Fruit fly (Drosophila melanogaster) whole organism, embryonic: ENCODE results near the gene fkh.

Source experiments
- Abd-B ChIP-seq: fragments of 200-800 bp; sonication (Bioruptor generic); optimal IDR thresholded peaks from 2 replicates; lab custom pipeline; 2018; ENCODE audit warnings: missing biosample characterization, mild to moderate bottlenecking, missing genetic modification characterization, moderate library complexity
- Aef1 ChIP-seq: fragments of 200-800 bp; sonication (Bioruptor generic); IDR thresholded peaks from 3 replicates; pipeline ENCODE4 v1.3.6; 2022; ENCODE audit warnings: missing biosample characterization, missing genetic modification characterization
- BEAF-32 ChIP-seq: fragments of 200-800 bp; sonication (Bioruptor generic); optimal IDR thresholded peaks from 3 replicates; lab custom pipeline; 2017; ENCODE audit warnings: missing biosample characterization, missing genetic modification characterization, mild to moderate bottlenecking, moderate library complexity, missing genetic modification reagents
- Bdp1 ChIP-seq: fragments of 200-800 bp; sonication (Bioruptor generic); optimal IDR thresholded peaks from 3 replicates; lab custom pipeline; 2016; ENCODE audit warnings: missing biosample characterization, missing genetic modification characterization
- Bteb2 ChIP-seq: fragments of 200-800 bp; sonication (Bioruptor generic); optimal IDR thresholded peaks from 2 replicates; lab custom pipeline; 2016; ENCODE audit warnings: missing biosample characterization, missing genetic modification characterization
- CG10147 ChIP-seq: fragments of 200-800 bp; sonication (Bioruptor generic); optimal IDR thresholded peaks from 2 replicates; lab custom pipeline; 2019; ENCODE audit warnings: missing biosample characterization, mild to moderate bottlenecking, missing genetic modification characterization, moderate library complexity
- CG12236 ChIP-seq: fragments of 200-800 bp; sonication (Bioruptor generic); optimal IDR thresholded peaks from 2 replicates; lab custom pipeline; 2016; ENCODE audit warnings: missing biosample characterization, missing genetic modification characterization
- CG13624 ChIP-seq: fragments of 200-800 bp; sonication (Bioruptor generic); optimal IDR thresholded peaks from 2 replicates; lab custom pipeline; 2016; ENCODE audit warnings: missing biosample characterization, missing genetic modification characterization
- CG15269 ChIP-seq: fragments of 200-800 bp; sonication (Bioruptor generic); optimal IDR thresholded peaks from 2 replicates; lab custom pipeline; 2018; ENCODE audit warnings: missing biosample characterization, mild to moderate bottlenecking, missing genetic modification characterization, moderate library complexity
- CG18262 ChIP-seq: fragments of 200-800 bp; optimal IDR thresholded peaks from 3 replicates; lab custom pipeline; 2019; ENCODE audit warnings: missing biosample characterization, mild to moderate bottlenecking, missing genetic modification characterization, moderate library complexity
- CG1832 ChIP-seq: fragments of 200-800 bp; sonication (Bioruptor generic); optimal IDR thresholded peaks from 2 replicates; lab custom pipeline; 2017; ENCODE audit warnings: missing biosample characterization, mild to moderate bottlenecking, missing genetic modification characterization, inconsistent platforms
- CG18619 ChIP-seq: fragments of 200-800 bp; sonication (Bioruptor generic); optimal IDR thresholded peaks from 3 replicates; lab custom pipeline; 2017; ENCODE audit warnings: missing biosample characterization, mild to moderate bottlenecking, missing genetic modification characterization
- CG31224 ChIP-seq: fragments of 200-800 bp; sonication (Bioruptor generic); IDR thresholded peaks from 2 replicates; pipeline ENCODE4 v1.3.6; 2022; ENCODE audit warnings: missing biosample characterization, missing genetic modification characterization
- CG32772 ChIP-seq: fragments of 200-800 bp; sonication (Bioruptor generic); IDR thresholded peaks from 2 replicates; pipeline ENCODE4 v1.3.6; 2022; ENCODE audit warnings: missing biosample characterization, missing genetic modification characterization
- CG33213 ChIP-seq: fragments of 200-800 bp; sonication (Bioruptor generic); optimal IDR thresholded peaks from 3 replicates; lab custom pipeline; 2016; ENCODE audit warnings: missing biosample characterization, missing genetic modification characterization
- CG34224 ChIP-seq: fragments of 200-800 bp; sonication (Bioruptor generic); IDR thresholded peaks from 3 replicates; pipeline ENCODE4 v1.3.6; 2022; ENCODE audit warnings: missing biosample characterization, missing genetic modification characterization; ENCODE audit not compliant: partially characterized antibody
- CG3726 ChIP-seq: fragments of 200-800 bp; sonication (Bioruptor generic); IDR thresholded peaks from 3 replicates; pipeline ENCODE4, ENCODE4 v1.3.6; 2022; ENCODE audit warnings: missing biosample characterization, missing genetic modification characterization
- CG3995 ChIP-seq: fragments of 200-800 bp; sonication (Bioruptor generic); optimal IDR thresholded peaks from 3 replicates; lab custom pipeline; 2016; ENCODE audit warnings: missing biosample characterization, missing genetic modification characterization
- CG4360 ChIP-seq: fragments of 200-800 bp; sonication (Bioruptor generic); IDR thresholded peaks from 2 replicates; pipeline ENCODE4 v1.3.6; 2022; ENCODE audit warnings: missing biosample characterization, missing genetic modification characterization
- CG4707 ChIP-seq: fragments of 200-800 bp; sonication (Bioruptor generic); optimal IDR thresholded peaks from 2 replicates; lab custom pipeline; 2018; ENCODE audit warnings: missing biosample characterization, mild to moderate bottlenecking, missing genetic modification characterization, moderate library complexity
- CG6254 ChIP-seq: fragments of 200-800 bp; sonication (Bioruptor generic); optimal IDR thresholded peaks from 3 replicates; lab custom pipeline; 2017; ENCODE audit warnings: mild to moderate bottlenecking, missing biosample characterization, missing genetic modification reagents, missing genetic modification characterization
- CG6654 ChIP-seq: fragments of 200-800 bp; sonication (Bioruptor generic); optimal IDR thresholded peaks from 2 replicates; lab custom pipeline; 2017; ENCODE audit warnings: missing biosample characterization, mild to moderate bottlenecking, missing genetic modification characterization
- CG7963 ChIP-seq: fragments of 200-800 bp; sonication (Bioruptor generic); IDR thresholded peaks from 3 replicates; pipeline ENCODE4 v1.3.6; 2022; ENCODE audit warnings: missing biosample characterization, missing genetic modification characterization; ENCODE audit not compliant: partially characterized antibody
- CG9437 ChIP-seq: fragments of 200-800 bp; sonication (Bioruptor generic); optimal IDR thresholded peaks from 2 replicates; lab custom pipeline; 2018; ENCODE audit warnings: missing biosample characterization, mild to moderate bottlenecking, missing genetic modification characterization
- CTCF ChIP-seq: fragments of 200-800 bp; sonication (Bioruptor generic); optimal IDR thresholded peaks from 2 replicates; lab custom pipeline; 2017; ENCODE audit warnings: missing biosample characterization, mild to moderate bottlenecking, missing genetic modification characterization, moderate library complexity
- Camta ChIP-seq: fragments of 200-800 bp; sonication (Bioruptor generic); optimal IDR thresholded peaks from 2 replicates; lab custom pipeline; 2016; ENCODE audit warnings: missing biosample characterization, missing genetic modification characterization
- D ChIP-seq, 2 experiments: fragments of 200-800 bp in 1 of 2; fragments of >200 bp in 1 of 2; sonication (Bioruptor generic) in 1 of 2; optimal IDR thresholded peaks; 2 replicates in 1 of 2; 3 replicates in 1 of 2; lab custom pipeline; 2017; ENCODE audit warnings: mild to moderate bottlenecking in 1 of 2, missing biosample characterization in 1 of 2, missing genetic modification characterization in 1 of 2, missing genetic modification reagents in 1 of 2
- Dek ChIP-seq: fragments of 200-800 bp; sonication (Bioruptor generic); optimal IDR thresholded peaks from 3 replicates; lab custom pipeline; 2019; ENCODE audit warnings: missing biosample characterization, mild to moderate bottlenecking, missing genetic modification characterization, moderate library complexity
- Dll ChIP-seq: fragments of 200-800 bp; sonication (Bioruptor generic); IDR thresholded peaks from 4 replicates; pipeline ENCODE4 v1.3.6; 2022; ENCODE audit warnings: missing biosample characterization, missing genetic modification characterization; ENCODE audit not compliant: partially characterized antibody
- HLH4C ChIP-seq: fragments of 200-800 bp; sonication (Bioruptor generic); IDR thresholded peaks from 3 replicates; pipeline ENCODE4 v1.3.6; 2022; ENCODE audit warnings: missing biosample characterization, missing genetic modification characterization; ENCODE audit not compliant: partially characterized antibody
- Hr51 ChIP-seq, 2 experiments: fragments of 200-800 bp; sonication (Bioruptor generic); optimal IDR thresholded peaks; 2 replicates in 1 of 2; 3 replicates in 1 of 2; lab custom pipeline; 2016 to 2018; ENCODE audit warnings: missing biosample characterization in 2 of 2, missing genetic modification characterization in 2 of 2, mild to moderate bottlenecking in 1 of 2, moderate library complexity in 1 of 2
- Meics ChIP-seq: fragments of 200-800 bp; sonication (Bioruptor generic); optimal IDR thresholded peaks from 2 replicates; lab custom pipeline; 2017; ENCODE audit warnings: missing biosample characterization, mild to moderate bottlenecking, missing genetic modification characterization
- Nf-YC ChIP-seq: fragments of 200-800 bp; optimal IDR thresholded peaks from 3 replicates; lab custom pipeline; 2019; ENCODE audit warnings: missing biosample characterization, mild to moderate bottlenecking, missing genetic modification characterization, moderate library complexity
- Sox102F ChIP-seq: fragments of 200-800 bp; sonication (Bioruptor generic); optimal IDR thresholded peaks from 2 replicates; lab custom pipeline; 2018; ENCODE audit warnings: missing biosample characterization, mild to moderate bottlenecking, missing genetic modification characterization, moderate library complexity
- Spps ChIP-seq: fragments of 200-800 bp; sonication (Bioruptor generic); optimal IDR thresholded peaks from 2 replicates; lab custom pipeline; 2018; ENCODE audit warnings: missing biosample characterization, mild to moderate bottlenecking, missing genetic modification characterization
- ac ChIP-seq: fragments of 200-800 bp; sonication (Bioruptor generic); optimal IDR thresholded peaks from 3 replicates; lab custom pipeline; 2017; ENCODE audit warnings: missing biosample characterization, mild to moderate bottlenecking, missing genetic modification characterization
- corto ChIP-seq: fragments of 200-800 bp; sonication (Bioruptor generic); optimal IDR thresholded peaks from 2 replicates; lab custom pipeline; 2016; ENCODE audit warnings: missing biosample characterization, mild to moderate bottlenecking, missing genetic modification characterization, moderate library complexity
- gsb-n ChIP-seq: fragments of 200-800 bp; sonication (Bioruptor generic); optimal IDR thresholded peaks from 3 replicates; lab custom pipeline; 2018; ENCODE audit warnings: missing biosample characterization, mild to moderate bottlenecking, missing genetic modification characterization
- lmd ChIP-seq: fragments of 200-800 bp; sonication (Bioruptor generic); IDR thresholded peaks from 2 replicates; pipeline ENCODE4 v1.3.6; 2022; ENCODE audit warnings: missing biosample characterization, missing genetic modification characterization
- odd ChIP-seq: fragments of 200-800 bp; sonication (Bioruptor generic); optimal IDR thresholded peaks from 2 replicates; lab custom pipeline; 2017; ENCODE audit warnings: missing biosample characterization, mild to moderate bottlenecking, missing genetic modification characterization
- onecut ChIP-seq: fragments of 200-800 bp; sonication (Bioruptor generic); IDR thresholded peaks from 2 replicates; pipeline ENCODE4 v1.3.6; 2022; ENCODE audit warnings: missing biosample characterization, missing genetic modification characterization
- pfk ChIP-seq: fragments of 200-800 bp; sonication (Bioruptor generic); optimal IDR thresholded peaks from 2 replicates; lab custom pipeline; 2018; ENCODE audit warnings: missing biosample characterization, mild to moderate bottlenecking, missing genetic modification characterization, moderate library complexity
- pita ChIP-seq: fragments of 200-800 bp; sonication (Bioruptor generic); optimal IDR thresholded peaks from 2 replicates; lab custom pipeline; 2017; ENCODE audit warnings: missing biosample characterization, mild to moderate bottlenecking, missing genetic modification characterization
- sc ChIP-seq, 3 experiments: fragments of >200 bp in 2 of 3; fragments of 200-800 bp in 1 of 3; sonication (Bioruptor generic) in 1 of 3; optimal IDR thresholded peaks; 2 replicates in 2 of 3; 3 replicates in 1 of 3; lab custom pipeline; 2017; ENCODE audit warnings: mild to moderate bottlenecking in 1 of 3, missing biosample characterization in 1 of 3, missing genetic modification characterization in 1 of 3, missing genetic modification reagents in 1 of 3
- scrt ChIP-seq: fragments of 200-800 bp; sonication (Bioruptor generic); optimal IDR thresholded peaks from 2 replicates; lab custom pipeline; 2018; ENCODE audit warnings: missing biosample characterization, mild to moderate bottlenecking, missing genetic modification characterization, moderate library complexity
- sens ChIP-seq: fragments of 200-800 bp; sonication (Bioruptor generic); peaks from one replicate; lab custom pipeline; 2016; ENCODE audit warnings: missing biosample characterization, missing genetic modification characterization
- seq ChIP-seq: fragments of 200-800 bp; sonication (Bioruptor generic); IDR thresholded peaks from 2 replicates; pipeline ENCODE4 v1.3.6; 2022; ENCODE audit warnings: missing biosample characterization, missing genetic modification characterization
- sob ChIP-seq: fragments of 200-800 bp; sonication (Bioruptor generic); IDR thresholded peaks from 2 replicates; pipeline ENCODE4 v1.3.6; 2022; ENCODE audit warnings: missing biosample characterization, missing genetic modification characterization
- trem ChIP-seq: fragments of 200-800 bp; optimal IDR thresholded peaks from 3 replicates; lab custom pipeline; 2019; ENCODE audit warnings: missing biosample characterization, mild to moderate bottlenecking, missing genetic modification characterization, moderate library complexity
- zfh2 ChIP-seq: fragments of 200-800 bp; sonication (Bioruptor generic); optimal IDR thresholded peaks from 2 replicates; lab custom pipeline; 2016; ENCODE audit warnings: missing biosample characterization, missing genetic modification characterization

The fkh gene

DNA sequence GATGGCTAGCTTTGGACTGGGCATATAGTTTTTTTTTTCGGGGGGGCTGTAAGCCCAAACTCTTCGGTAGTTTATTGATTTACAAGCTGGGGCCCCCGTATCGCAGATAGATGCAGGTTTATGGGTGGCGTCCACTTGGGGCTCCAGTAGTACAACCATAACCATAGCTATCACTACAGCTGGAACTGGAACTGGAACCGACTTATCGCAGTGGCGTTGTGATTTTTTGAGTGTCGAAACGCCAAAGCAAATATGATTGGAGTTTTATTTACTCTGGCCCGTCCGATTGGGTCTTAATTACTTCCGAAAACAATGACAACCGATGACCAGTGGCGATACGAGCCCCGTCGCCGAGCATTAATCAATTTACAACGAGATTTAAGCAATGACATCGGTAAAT is 5.4 kb upstream of the fkh start (continued):
- TF ChIP-seq seq (GFP tag; lab: Robert Waterston, UW) (peak; percentile 17; the same call in 1 of the 2 replicates), Dek (tag; lab: Kevin White, UChicago) (no peak), pfk (GFP tag; lab: Kevin White, UChicago) (peak; percentile 27), trem (peak; percentile 26), CG6254 (peak; percentile 68), Sox102F (GFP tag; lab: Kevin White, UChicago) (peak; percentile 29), Bdp1 (GFP tag; lab: Kevin White, UChicago) (no peak), Meics (GFP tag; lab: Kevin White, UChicago) (peak; percentile 29), Nf-YC (tag; lab: Kevin White, UChicago) (peak; percentile 6), sc (optimal IDR thresholded peaks at IDR 0.05; lab: Kevin White, UChicago) (no peak), sc (GFP tag; optimal IDR thresholded peaks at IDR 0.05; lab: Kevin White, UChicago) (peak; percentile 15), CG33213 (peak; percentile 45), CG3995 (GFP tag; lab: Kevin White, UChicago) (no peak), CG18262 (tag; lab: Kevin White, UChicago) (peak; percentile 26), CG3726 (GFP tag; lab: Robert Waterston, UW) (no peak), CG34224 (GFP tag; lab: Robert Waterston, UW) (no peak), CTCF (no peak), zfh2 (no peak), Camta (peak; percentile 12), odd (peak; percentile 61), CG7963 (no peak), CG10147 (no peak), CG9437 (GFP tag; lab: Kevin White, UChicago) (no peak), ac (GFP tag; lab: Kevin White, UChicago) (no peak), Abd-B (no peak), Dll (GFP tag; lab: Robert Waterston, UW) (no peak), sob (GFP tag; lab: Robert Waterston, UW) (peak; percentile 29; the same call in 1 of the 2 replicates), CG12236 (GFP tag; lab: Kevin White, UChicago) (no peak), CG1832 (no peak), onecut (GFP tag; lab: Robert Waterston, UW) (peak; percentile 48), HLH4C (GFP tag; lab: Robert Waterston, UW) (no peak), CG4360 (GFP tag; lab: Robert Waterston, UW) (peak; percentile 47), gsb-n (tag; lab: Kevin White, UChicago) (no peak), corto (GFP tag; lab: Kevin White, UChicago) (no peak), CG15269 (tag; lab: Kevin White, UChicago) (peak; percentile 16), CG4707 (peak; percentile 39), Aef1 (GFP tag; lab: Robert Waterston, UW) (no peak), sens (GFP tag; lab: Kevin White, UChicago) (peak; percentile 80), Spps (tag; lab: Kevin White, UChicago) (no peak), CG6654 (GFP tag; lab: Kevin White, UChicago) (no peak), Hr51 (GFP tag; optimal IDR thresholded peaks at IDR 0.05; lab: Kevin White, UChicago) (no peak), CG31224 (peak; percentile 20; the same call in 1 of the 2 replicates), CG32772 (GFP tag; lab: Robert Waterston, UW) (no peak), CG18619 (GFP tag; lab: Kevin White, UChicago) (peak; percentile 51), lmd (GFP tag; lab: Robert Waterston, UW) (no peak), CG13624 (GFP tag; lab: Kevin White, UChicago) (no peak), pita (GFP tag; lab: Kevin White, UChicago) (no peak), BEAF-32 (GFP tag; lab: Kevin White, UChicago) (no peak), Bteb2 (GFP tag; lab: Kevin White, UChicago) (no peak), D (optimal IDR thresholded peaks at IDR 0.05; lab: Kevin White, UChicago) (no peak), D (GFP tag; optimal IDR thresholded peaks at IDR 0.05; lab: Kevin White, UChicago) (peak; percentile 38), scrt (peak; percentile 20)
